ENCODE assay signal across 4 worm cellular contexts in the genomic region with DNA sequence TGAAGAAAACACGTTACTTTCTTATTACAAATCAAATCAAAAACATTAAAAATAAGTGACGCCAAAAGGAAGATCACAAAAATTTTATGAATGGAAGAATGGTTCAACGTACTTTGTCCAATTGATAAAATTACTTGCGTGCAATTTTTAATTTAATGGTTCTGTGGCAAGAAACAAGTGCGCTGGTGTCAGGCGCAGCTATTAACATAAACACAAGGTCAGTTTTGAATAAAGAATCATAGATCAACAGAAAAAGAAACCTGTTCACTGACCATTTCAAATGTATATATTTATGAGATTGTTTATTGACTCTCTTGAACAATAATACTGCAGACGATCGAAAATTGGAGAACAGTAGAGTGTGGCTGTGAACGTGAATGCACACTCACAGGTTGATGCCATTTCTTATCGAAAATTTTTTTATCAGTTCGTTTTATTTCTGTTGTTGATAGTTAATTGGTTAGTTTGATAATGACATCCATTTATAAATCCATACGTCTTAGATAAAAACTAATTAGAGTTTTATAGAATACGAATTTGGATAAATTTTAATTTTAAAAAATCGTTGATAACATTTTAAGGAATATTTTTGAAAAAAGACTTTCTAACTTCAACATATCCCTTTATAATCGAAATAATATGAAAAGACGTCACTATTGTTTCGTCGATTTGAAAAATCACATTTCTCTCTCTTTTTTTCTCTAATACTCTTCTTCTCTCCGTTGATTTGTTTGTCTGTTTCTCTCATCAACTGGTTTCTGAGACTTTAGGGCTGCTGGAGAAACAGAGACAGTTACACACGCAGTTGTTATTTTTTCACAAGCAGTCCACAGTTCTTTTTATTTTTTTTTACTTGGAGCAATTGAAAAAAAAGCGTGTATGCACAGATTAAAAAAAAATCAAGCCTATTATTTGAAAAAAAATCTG.
TF ChIP-seq lines count a peak whose summit lies in the region.

amx-3 (minus strand) TSS at position 548 of the 927 bp plus-strand sequence.

TF ChIP-seq in whole organism, L1 larva, 84 proteins besides CTCF, POLR2A, EP300 and RAD21 (continued from another document):
- TF ChIP-seq tbx-2 (tag; optimal IDR thresholded peaks at IDR 0.05; lab: Kevin White, UChicago), result peak; percentile 14
- peak; percentile 65 for TF ChIP-seq grh-1 (GFP tag; IDR thresholded peaks at IDR 0.05; lab: Robert Waterston, UW)
- peak; percentile 66 for TF ChIP-seq elt-2 (tag; optimal IDR thresholded peaks at IDR 0.05; lab: Kevin White, UChicago)
- TF ChIP-seq nhr-90 (tag; optimal IDR thresholded peaks at IDR 0.05; lab: Kevin White, UChicago; ENCODE audit: poor library complexity), result peak; percentile 5
- TF ChIP-seq C16A3.4 (tag; optimal IDR thresholded peaks at IDR 0.05; lab: Kevin White, UChicago), result peak; percentile 41
- peak; percentile 20 to 37 for TF ChIP-seq efl-1 (optimal IDR thresholded peaks at IDR 0.05; lab: Kevin White, UChicago)
- peak in 1 of 2 experiments; percentile 83 for TF ChIP-seq efl-1 (GFP tag; optimal IDR thresholded peaks at IDR 0.05 in 1 of 2; lab: Kevin White, UChicago)
- TF ChIP-seq lsy-2 (tag; optimal IDR thresholded peaks at IDR 0.05; lab: Kevin White, UChicago), result peak; percentile 12 to 62

TF ChIP-seq in whole organism, L2 larva, 48 proteins besides CTCF, POLR2A, EP300 and RAD21 (continued from another document):
- TF ChIP-seq mdl-1 (tag; optimal IDR thresholded peaks at IDR 0.05; lab: Kevin White, UChicago) (no peak), ztf-11 (tag; optimal IDR thresholded peaks at IDR 0.05; lab: Kevin White, UChicago) (no peak), R02D3.7 (tag; optimal IDR thresholded peaks at IDR 0.05; lab: Kevin White, UChicago) (no peak), lsy-2 (tag; optimal IDR thresholded peaks at IDR 0.05; lab: Kevin White, UChicago) (no peak), lin-11 (tag; optimal IDR thresholded peaks at IDR 0.05; lab: Kevin White, UChicago) (no peak), ceh-82 (tag; optimal IDR thresholded peaks at IDR 0.05; lab: Kevin White, UChicago) (no peak), aly-2 (tag; optimal IDR thresholded peaks at IDR 0.05; lab: Kevin White, UChicago) (no peak), dmd-4 (tag; optimal IDR thresholded peaks at IDR 0.05; lab: Kevin White, UChicago) (no peak), elt-3 (tag; optimal IDR thresholded peaks at IDR 0.05; lab: Kevin White, UChicago) (no peak), nhr-237 (tag; optimal IDR thresholded peaks at IDR 0.05; lab: Kevin White, UChicago) (no peak), zag-1 (tag; optimal IDR thresholded peaks at IDR 0.05; lab: Kevin White, UChicago) (no peak), nhr-77 (tag; optimal IDR thresholded peaks at IDR 0.05; lab: Kevin White, UChicago) (no peak), peb-1 (tag; optimal IDR thresholded peaks at IDR 0.05; lab: Kevin White, UChicago) (no peak), ama-1 (optimal IDR thresholded peaks at IDR 0.05; lab: Kevin White, UChicago) (no peak), snpc-4 (tag; optimal IDR thresholded peaks at IDR 0.05; lab: Kevin White, UChicago) (no peak), nhr-21 (tag; optimal IDR thresholded peaks at IDR 0.05; lab: Kevin White, UChicago) (no peak), elt-1 (tag; optimal IDR thresholded peaks at IDR 0.05; lab: Kevin White, UChicago) (no peak), nhr-23 (tag; optimal IDR thresholded peaks at IDR 0.05; lab: Kevin White, UChicago) (no peak), fos-1 (tag; optimal IDR thresholded peaks at IDR 0.05; lab: Kevin White, UChicago) (peak; percentile 30), crh-2 (tag; optimal IDR thresholded peaks at IDR 0.05; lab: Kevin White, UChicago) (peak; percentile 18), alr-1 (tag; optimal IDR thresholded peaks at IDR 0.05; lab: Kevin White, UChicago) (no peak), nhr-129 (tag; optimal IDR thresholded peaks at IDR 0.05; lab: Kevin White, UChicago) (peak; percentile 42), nhr-11 (tag; optimal IDR thresholded peaks at IDR 0.05; lab: Kevin White, UChicago) (no peak), sma-3 (GFP tag; optimal IDR thresholded peaks at IDR 0.05; lab: Kevin White, UChicago) (no peak), ztf-1 (GFP tag; conservative IDR thresholded peaks at IDR 0.05; lab: Robert Waterston, UW) (no peak), F13H6.1 (tag; optimal IDR thresholded peaks at IDR 0.05; lab: Kevin White, UChicago) (no peak), nhr-12 (tag; optimal IDR thresholded peaks at IDR 0.05; lab: Kevin White, UChicago) (no peak), gmeb-1 (tag; optimal IDR thresholded peaks at IDR 0.05; lab: Kevin White, UChicago) (no peak), sem-4 (tag; optimal IDR thresholded peaks at IDR 0.05; lab: Kevin White, UChicago) (no peak), Y55F3AM.14 (GFP tag; optimal IDR thresholded peaks at IDR 0.05; lab: Kevin White, UChicago) (no peak), unc-39 (tag; optimal IDR thresholded peaks at IDR 0.05; lab: Kevin White, UChicago) (no peak), nhr-6 (tag; optimal IDR thresholded peaks at IDR 0.05; lab: Kevin White, UChicago) (no peak), mab-5 (tag; optimal IDR thresholded peaks at IDR 0.05; lab: Kevin White, UChicago) (no peak), blmp-1 (tag; optimal IDR thresholded peaks at IDR 0.05; lab: Kevin White, UChicago; ENCODE audit: insufficient read depth) (no peak), ztf-4 (tag; optimal IDR thresholded peaks at IDR 0.05; lab: Kevin White, UChicago) (no peak)

TF ChIP-seq in whole organism, L3 larva, 47 proteins besides CTCF, POLR2A, EP300 and RAD21 (continued from another document):
- TF ChIP-seq snpc-4 (tag; optimal IDR thresholded peaks at IDR 0.05; lab: Kevin White, UChicago), result peak; percentile 33

TF ChIP-seq in whole organism, L4 larva, 104 proteins besides CTCF, POLR2A, EP300 and RAD21 (continued from another document):
- TF ChIP-seq madf-9 (GFP tag; conservative IDR thresholded peaks at IDR 0.05; lab: Robert Waterston, UW) (no peak), snpc-1.2 (GFP tag; IDR thresholded peaks at IDR 0.05; lab: Robert Waterston, UW) (no peak), lsy-2 (tag; optimal IDR thresholded peaks at IDR 0.05; lab: Kevin White, UChicago) (no peak), hlh-11 (tag; optimal IDR thresholded peaks at IDR 0.05; lab: Kevin White, UChicago) (peak; percentile 25), skn-1 (tag; optimal IDR thresholded peaks at IDR 0.05; lab: Kevin White, UChicago) (no peak), lim-7 (GFP tag; IDR thresholded peaks at IDR 0.05; lab: Robert Waterston, UW) (no peak), snpc-4 (tag; optimal IDR thresholded peaks at IDR 0.05; lab: Kevin White, UChicago) (no peak), saeg-2 (GFP tag; IDR thresholded peaks at IDR 0.05; lab: Robert Waterston, UW) (no peak), nhr-28 (tag; optimal IDR thresholded peaks at IDR 0.05; lab: Kevin White, UChicago) (peak; percentile 12), zfp-3 (GFP tag; conservative IDR thresholded peaks at IDR 0.05; lab: Robert Waterston, UW) (no peak), nhr-6 (tag; optimal IDR thresholded peaks at IDR 0.05; lab: Kevin White, UChicago) (no peak), dmd-6 (GFP tag; IDR thresholded peaks at IDR 0.05; lab: Robert Waterston, UW) (peak; percentile 35; the same call in 1 of the 2 replicates), T26A8.4 (GFP tag; IDR thresholded peaks at IDR 0.05; lab: Robert Waterston, UW) (no peak), pqm-1 (tag; optimal IDR thresholded peaks at IDR 0.05; lab: Kevin White, UChicago) (peak; percentile 80), nhr-41 (GFP tag; IDR thresholded peaks at IDR 0.05; lab: Robert Waterston, UW) (no peak), lin-13 (GFP tag; optimal IDR thresholded peaks at IDR 0.05; lab: Kevin White, UChicago) (no peak), F26F4.8 (GFP tag; conservative IDR thresholded peaks at IDR 0.05; lab: Robert Waterston, UW) (no peak), nhr-48 (tag; optimal IDR thresholded peaks at IDR 0.05; lab: Kevin White, UChicago) (peak; percentile 23), hif-1 (tag; optimal IDR thresholded peaks at IDR 0.05; lab: Kevin White, UChicago) (peak in 1 of 2 experiments; percentile 69), lir-3 (tag; optimal IDR thresholded peaks at IDR 0.05; lab: Kevin White, UChicago) (no peak), cey-2 (tag; optimal IDR thresholded peaks at IDR 0.05; lab: Kevin White, UChicago; ENCODE audit: borderline replicate concordance, insufficient read depth) (no peak), ceh-28 (tag; optimal IDR thresholded peaks at IDR 0.05; lab: Kevin White, UChicago) (no peak), ama-1 (optimal IDR thresholded peaks at IDR 0.05; lab: Kevin White, UChicago) (no peak), spr-3 (GFP tag; optimal IDR thresholded peaks at IDR 0.05; lab: Kevin White, UChicago) (no peak), zip-2 (tag; optimal IDR thresholded peaks at IDR 0.05; lab: Kevin White, UChicago) (no peak), jun-1 (tag; optimal IDR thresholded peaks at IDR 0.05; lab: Kevin White, UChicago) (no peak), dmd-9 (GFP tag; IDR thresholded peaks at IDR 0.05; lab: Robert Waterston, UW) (no peak), Y48G9A.11 (GFP tag; IDR thresholded peaks at IDR 0.05; lab: Robert Waterston, UW) (no peak), nhr-77 (tag; optimal IDR thresholded peaks at IDR 0.05; lab: Kevin White, UChicago) (peak; percentile 44), ceh-82 (tag; optimal IDR thresholded peaks at IDR 0.05; lab: Kevin White, UChicago) (no peak)
